Worm (Caenorhabditis elegans) whole organism, L1 larva: ENCODE measurements around the gene clec-242.
A peak's percentile ranks its signal among the peaks of the same experiment; 100 is the strongest.
"Not testable (repeated sequence)": the region's sequence is repeated elsewhere in the genome, so short reads cannot be mapped to it uniquely, and the experiment has no call there.

ENCODE experiments used
- C04F5.9 ChIP-seq: sonication (generic microtip); optimal IDR thresholded peaks from 2 replicates; lab custom pipeline; 2016; ENCODE audit warnings: missing genetic modification characterization, missing compliant biosample characterization
- C34B4.2 ChIP-seq: sonication (generic microtip); optimal IDR thresholded peaks from 2 replicates; lab custom pipeline; 2017; ENCODE audit warnings: mild to moderate bottlenecking, missing genetic modification characterization, missing compliant biosample characterization
- F16B12.6 ChIP-seq: fragments of 150-350 bp; optimal IDR thresholded peaks from 2 replicates; lab custom pipeline; 2014; ENCODE audit warnings: missing biosample characterization, missing genetic modification characterization
- Y116A8C.19 ChIP-seq: sonication (generic microtip); optimal IDR thresholded peaks from 2 replicates; lab custom pipeline; 2016; ENCODE audit warnings: missing compliant biosample characterization, missing genetic modification characterization, borderline replicate concordance
- alr-1 ChIP-seq: fragments of 200-800 bp; sonication (Bioruptor generic); optimal IDR thresholded peaks from 2 replicates; lab custom pipeline; 2018; ENCODE audit warnings: borderline replicate concordance, mild to moderate bottlenecking, missing genetic modification characterization, missing compliant biosample characterization
- ama-1 ChIP-seq: fragments of 150-350 bp; optimal IDR thresholded peaks from 2 replicates; lab custom pipeline; 2014
- blmp-1 ChIP-seq: fragments of 150-350 bp; optimal IDR thresholded peaks from 2 replicates; lab custom pipeline; 2014; ENCODE audit warnings: missing biosample characterization, missing genetic modification characterization
- ceh-8 ChIP-seq: fragments of 200-800 bp; sonication (Bioruptor generic); optimal IDR thresholded peaks from 2 replicates; lab custom pipeline; 2018; ENCODE audit warnings: mild to moderate bottlenecking, missing genetic modification characterization, moderate library complexity, missing compliant biosample characterization
- ces-1 ChIP-seq: fragments of 150-350 bp; optimal IDR thresholded peaks from 2 replicates; lab custom pipeline; 2014; ENCODE audit warnings: missing biosample characterization, missing genetic modification reagents, missing genetic modification characterization
- egl-27 ChIP-seq, 2 experiments: fragments of 150-350 bp in 1 of 2; sonication (generic microtip); optimal IDR thresholded peaks; 3 replicates each; lab custom pipeline; 2017 to 2018; ENCODE audit warnings: missing biosample characterization in 2 of 2, missing genetic modification characterization in 2 of 2, missing genetic modification reagents in 2 of 2
- elt-2 ChIP-seq: sonication (generic microtip); optimal IDR thresholded peaks from 2 replicates; lab custom pipeline; 2016; ENCODE audit warnings: missing genetic modification characterization, mild to moderate bottlenecking, inconsistent platforms, missing compliant biosample characterization, missing genetic modification reagents
- elt-3 ChIP-seq, 6 experiments: fragments of 150-350 bp in 1 of 6; sonication (generic microtip); optimal IDR thresholded peaks; 2 replicates each; lab custom pipeline; 2017 to 2018; ENCODE audit warnings: missing biosample characterization in 6 of 6, missing genetic modification characterization in 6 of 6, inconsistent platforms in 1 of 6
- fkh-8 ChIP-seq: sonication (generic microtip); optimal IDR thresholded peaks from 2 replicates; lab custom pipeline; 2016; ENCODE audit warnings: mild to moderate bottlenecking, missing genetic modification characterization, missing compliant biosample characterization
- hpl-2 ChIP-seq: fragments of 150-350 bp; optimal IDR thresholded peaks from 2 replicates; lab custom pipeline; 2014; ENCODE audit warnings: missing biosample characterization, missing genetic modification reagents, missing genetic modification characterization
- lin-13 ChIP-seq: fragments of 150-350 bp; optimal IDR thresholded peaks from 2 replicates; lab custom pipeline; 2014; ENCODE audit warnings: missing biosample characterization, missing genetic modification reagents, missing genetic modification characterization
- lin-14 ChIP-seq: fragments of 200-800 bp; sonication (Bioruptor generic); optimal IDR thresholded peaks from 2 replicates; lab custom pipeline; 2018; ENCODE audit warnings: mild to moderate bottlenecking, missing genetic modification characterization, moderate library complexity, missing compliant biosample characterization
- lin-15B ChIP-seq: fragments of 150-350 bp; sonication (generic microtip); optimal IDR thresholded peaks from 3 replicates; lab custom pipeline; 2014; ENCODE audit warnings: missing biosample characterization, missing genetic modification characterization
- lin-35 ChIP-seq, 2 experiments: fragments of 150-350 bp; optimal IDR thresholded peaks; 2 replicates each; lab custom pipeline; 2014; ENCODE audit warnings: missing biosample characterization in 2 of 2, missing genetic modification characterization in 2 of 2, missing genetic modification reagents in 2 of 2
- mab-9 ChIP-seq: fragments of 200-800 bp; sonication (Bioruptor generic); IDR thresholded peaks from 2 replicates; pipeline ENCODE4 v1.3.6; 2022; ENCODE audit warnings: missing genetic modification reagents, missing genetic modification characterization, missing compliant biosample characterization
- nhr-11 ChIP-seq: fragments of 150-350 bp; optimal IDR thresholded peaks from 2 replicates; lab custom pipeline; 2014; ENCODE audit warnings: missing biosample characterization, missing genetic modification characterization
- nhr-12 ChIP-seq: sonication (generic microtip); optimal IDR thresholded peaks from 2 replicates; lab custom pipeline; 2017; ENCODE audit warnings: missing biosample characterization, missing genetic modification characterization
- nhr-19 ChIP-seq: fragments of 200-800 bp; sonication (Bioruptor generic); conservative IDR thresholded peaks from 2 replicates; pipeline ENCODE4 v1.3.6; 2022; ENCODE audit warnings: missing genetic modification characterization, missing compliant biosample characterization
- nhr-28 ChIP-seq: fragments of 150-350 bp; optimal IDR thresholded peaks from 2 replicates; lab custom pipeline; 2014; ENCODE audit warnings: missing biosample characterization, missing genetic modification characterization
- nhr-71 ChIP-seq: sonication (generic microtip); optimal IDR thresholded peaks from 2 replicates; lab custom pipeline; 2016; ENCODE audit warnings: mild to moderate bottlenecking, missing genetic modification characterization, moderate library complexity, missing compliant biosample characterization
- nhr-76 ChIP-seq: sonication (generic microtip); optimal IDR thresholded peaks from 2 replicates; lab custom pipeline; 2017; ENCODE audit warnings: missing biosample characterization, missing genetic modification characterization
- nhr-85 ChIP-seq: sonication (generic microtip); peaks from one replicate; lab custom pipeline; 2016; ENCODE audit warnings: missing genetic modification characterization, inconsistent platforms, missing compliant biosample characterization
- nhr-90 ChIP-seq: sonication (generic microtip); optimal IDR thresholded peaks from 2 replicates; lab custom pipeline; 2016; ENCODE audit warnings: mild to moderate bottlenecking, missing genetic modification characterization, missing compliant biosample characterization; ENCODE audit not compliant: poor library complexity
- pag-3 ChIP-seq: sonication (generic microtip); optimal IDR thresholded peaks from 2 replicates; lab custom pipeline; 2017; ENCODE audit warnings: missing genetic modification characterization, mild to moderate bottlenecking, missing compliant biosample characterization, antibody characterized with exemption, borderline replicate concordance; ENCODE audit not compliant: insufficient read depth
- pax-3 ChIP-seq: fragments of 200-800 bp; sonication (Bioruptor generic); optimal IDR thresholded peaks from 2 replicates; lab custom pipeline; 2018; ENCODE audit warnings: mild to moderate bottlenecking, missing genetic modification characterization, moderate library complexity, missing compliant biosample characterization
- rnt-1 ChIP-seq: sonication (generic microtip); optimal IDR thresholded peaks from 2 replicates; lab custom pipeline; 2016; ENCODE audit warnings: mild to moderate bottlenecking, missing genetic modification characterization, moderate library complexity, missing compliant biosample characterization
- skn-1 ChIP-seq: fragments of 150-350 bp; optimal IDR thresholded peaks from 2 replicates; lab custom pipeline; 2014; ENCODE audit warnings: missing biosample characterization, missing genetic modification characterization
- snpc-4 ChIP-seq: fragments of 150-350 bp; optimal IDR thresholded peaks from 2 replicates; lab custom pipeline; 2014; ENCODE audit warnings: missing biosample characterization, missing genetic modification characterization
- snu-23 ChIP-seq: sonication (generic microtip); optimal IDR thresholded peaks from 2 replicates; lab custom pipeline; 2016; ENCODE audit warnings: missing genetic modification characterization, missing compliant biosample characterization
- sox-4 ChIP-seq: sonication (generic microtip); optimal IDR thresholded peaks from 2 replicates; lab custom pipeline; 2016; ENCODE audit warnings: missing genetic modification characterization, missing compliant biosample characterization
- swsn-7 ChIP-seq: sonication (generic microtip); optimal IDR thresholded peaks from 2 replicates; lab custom pipeline; 2016; ENCODE audit warnings: missing genetic modification characterization, missing compliant biosample characterization
- unc-130 ChIP-seq: fragments of 150-350 bp; optimal IDR thresholded peaks from 2 replicates; lab custom pipeline; 2017; ENCODE audit warnings: missing biosample characterization, missing genetic modification characterization, inconsistent platforms
- unc-30 ChIP-seq: sonication (generic microtip); optimal IDR thresholded peaks from 2 replicates; lab custom pipeline; 2017; ENCODE audit warnings: missing biosample characterization, missing genetic modification characterization
- unc-98 ChIP-seq: fragments of 200-800 bp; sonication (Bioruptor generic); IDR thresholded peaks from 2 replicates; pipeline ENCODE4 v1.3.6; 2022; ENCODE audit warnings: missing genetic modification characterization, missing compliant biosample characterization
- xbp-1 ChIP-seq: sonication (generic microtip); optimal IDR thresholded peaks from 2 replicates; lab custom pipeline; 2016; ENCODE audit warnings: missing genetic modification characterization, missing compliant biosample characterization
- zag-1 ChIP-seq: fragments of 150-350 bp; optimal IDR thresholded peaks from 2 replicates; lab custom pipeline; 2014; ENCODE audit warnings: missing biosample characterization, missing genetic modification characterization
- zip-4 ChIP-seq: fragments of 200-800 bp; sonication (Bioruptor generic); optimal IDR thresholded peaks from 2 replicates; lab custom pipeline; 2018; ENCODE audit warnings: mild to moderate bottlenecking, missing genetic modification characterization, moderate library complexity, missing compliant biosample characterization
- ztf-11 ChIP-seq, 2 experiments: sonication (generic microtip); optimal IDR thresholded peaks; 2 replicates each; lab custom pipeline; 2016 to 2017; ENCODE audit warnings: missing genetic modification characterization in 2 of 2, missing biosample characterization in 1 of 2, missing compliant biosample characterization in 1 of 2

Gene clec-242

ce11 chrV:17264855-17265254 is 19.5 kb upstream of the clec-242 start, which contains the start of gene K10G4.3:
Gene K10G4.3, minus strand, starts transcription at chrV:17264955.
- not testable (repeated sequence) for TF ChIP-seq fkh-8 (tag; lab: Kevin White, UChicago); ztf-11 (tag; optimal IDR thresholded peaks at IDR 0.05; lab: Kevin White, UChicago); zag-1 (tag; lab: Kevin White, UChicago)
- TF ChIP-seq, all 84 proteins: peak for 0; not testable (repeated sequence) for 84

- TF ChIP-seq hpl-2 (GFP tag; lab: Kevin White, UChicago) (no peak), sox-4 (tag; lab: Kevin White, UChicago) (no peak), snpc-4 (peak; percentile 24), nhr-71 (tag; lab: Kevin White, UChicago) (no peak), elt-2 (no peak)
Measured at ce11 chrV:17261385-17261784, 16.1 kb upstream of the clec-242 start.

ce11 chrV:17258868-17259267 is 13.6 kb upstream of the clec-242 start, which contains the start of gene fbxa-85:
Gene fbxa-85, plus strand, starts transcription at chrV:17259168.
- TF ChIP-seq nhr-11 (tag; lab: Kevin White, UChicago) (no peak), pag-3 (no peak), Y116A8C.19 (tag; lab: Kevin White, UChicago) (no peak), blmp-1 (tag; lab: Kevin White, UChicago) (no peak), lin-13 (GFP tag; lab: Kevin White, UChicago) (no peak), ces-1 (GFP tag; lab: Kevin White, UChicago) (no peak)

ce11 chrV:17258244-17258643 is 12.9 kb upstream of the clec-242 start:
- TF ChIP-seq nhr-76 (tag; lab: Kevin White, UChicago) (no peak), nhr-12 (tag; lab: Kevin White, UChicago) (no peak), blmp-1 (tag; lab: Kevin White, UChicago) (no peak), ama-1 (lab: Kevin White, UChicago) (no peak), mab-9 (GFP tag; lab: Robert Waterston, UW) (no peak), C04F5.9 (no peak), nhr-90 (tag; lab: Kevin White, UChicago) (no peak), alr-1 (tag; lab: Kevin White, UChicago) (no peak), snpc-4 (no peak), lin-15B (tag; lab: Kevin White, UChicago) (no peak), F16B12.6 (tag; lab: Kevin White, UChicago) (no peak), hpl-2 (GFP tag; lab: Kevin White, UChicago) (no peak), ztf-11 (tag; optimal IDR thresholded peaks at IDR 0.05; lab: Kevin White, UChicago) (no peak), nhr-28 (tag; lab: Kevin White, UChicago) (no peak), skn-1 (tag; lab: Kevin White, UChicago) (no peak), lin-35 (GFP tag; optimal IDR thresholded peaks at IDR 0.05; lab: Kevin White, UChicago) (no peak), pax-3 (tag; lab: Kevin White, UChicago) (no peak)

ce11 chrV:17257637-17258036 is 12.3 kb upstream of the clec-242 start:
- TF ChIP-seq nhr-85 (peak; percentile 11), snu-23 (GFP tag; lab: Kevin White, UChicago) (no peak)

ce11 chrV:17255454-17255853 is 10.1 kb upstream of the clec-242 start, which contains the start of gene srh-115:
Gene srh-115, plus strand, starts transcription at chrV:17255754.
- no peak for TF ChIP-seq unc-30 (tag; lab: Kevin White, UChicago)
- TF ChIP-seq ceh-8 (GFP tag; lab: Kevin White, UChicago) = no peak
- TF ChIP-seq lin-14 (GFP tag; lab: Kevin White, UChicago) = no peak
- TF ChIP-seq egl-27 (tag; optimal IDR thresholded peaks at IDR 0.05; lab: Kevin White, UChicago) = no peak
- no peak for TF ChIP-seq F16B12.6 (tag; lab: Kevin White, UChicago)
- TF ChIP-seq unc-130 (tag; lab: Kevin White, UChicago) = no peak
- TF ChIP-seq swsn-7 = no peak
- no peak for TF ChIP-seq elt-3 (tag; optimal IDR thresholded peaks at IDR 0.05; lab: Kevin White, UChicago)
- no peak for TF ChIP-seq rnt-1 (tag; lab: Kevin White, UChicago)
- no peak for TF ChIP-seq zip-4 (GFP tag; lab: Kevin White, UChicago)
- no peak for TF ChIP-seq xbp-1 (tag; lab: Kevin White, UChicago)
- no peak for TF ChIP-seq nhr-76 (tag; lab: Kevin White, UChicago)
- TF ChIP-seq pag-3 = no peak
- no peak for TF ChIP-seq nhr-19 (GFP tag; lab: Robert Waterston, UW)
- TF ChIP-seq unc-98 (GFP tag; lab: Robert Waterston, UW) = no peak
- TF ChIP-seq C34B4.2 (tag; lab: Kevin White, UChicago) = no peak
- TF ChIP-seq zag-1 (tag; lab: Kevin White, UChicago) = no peak
